Worm (Caenorhabditis elegans) whole organism, young adult: Measurements from ENCODE around the gene F56D2.3.

Experiments used
- B0261.1 ChIP-seq: sonication (generic microtip); optimal IDR thresholded peaks from 2 replicates; lab custom pipeline; 2016; ENCODE audit warnings: mild to moderate bottlenecking, missing genetic modification characterization, moderate library complexity, missing compliant biosample characterization
- C06A6.2 ChIP-seq: fragments of 200-800 bp; sonication (Bioruptor generic); conservative IDR thresholded peaks from 2 replicates; pipeline ENCODE4 v1.3.6; 2022; ENCODE audit warnings: missing genetic modification characterization, missing compliant biosample characterization
- F33H1.4 ChIP-seq: fragments of 200-800 bp; sonication (Bioruptor generic); IDR thresholded peaks from 2 replicates; pipeline ENCODE4 v1.3.6; 2022; ENCODE audit warnings: missing genetic modification reagents, missing genetic modification characterization, missing compliant biosample characterization
- F57A8.1 ChIP-seq: fragments of 200-800 bp; sonication (Bioruptor generic); optimal IDR thresholded peaks from 2 replicates; lab custom pipeline; 2018; ENCODE audit warnings: mild to moderate bottlenecking, missing genetic modification characterization, moderate library complexity, missing compliant biosample characterization
- K11D2.4 ChIP-seq: fragments of 200-800 bp; sonication (Bioruptor generic); IDR thresholded peaks from 2 replicates; pipeline ENCODE4 v1.3.6; 2022; ENCODE audit warnings: missing genetic modification reagents, missing genetic modification characterization, missing compliant biosample characterization
- T07F8.4 ChIP-seq: sonication (generic microtip); optimal IDR thresholded peaks from 2 replicates; lab custom pipeline; 2016; ENCODE audit warnings: mild to moderate bottlenecking, missing genetic modification characterization, moderate library complexity, missing compliant biosample characterization
- Y53F4B.3 ChIP-seq: fragments of 200-800 bp; sonication (Bioruptor generic); IDR thresholded peaks from 2 replicates; pipeline ENCODE4 v1.3.6; 2022; ENCODE audit warnings: missing genetic modification reagents, missing genetic modification characterization, missing compliant biosample characterization
- Y56A3A.18 ChIP-seq: fragments of 200-800 bp; sonication (Bioruptor generic); IDR thresholded peaks from 2 replicates; pipeline ENCODE4 v1.3.6; 2022; ENCODE audit warnings: missing genetic modification reagents, missing genetic modification characterization, missing compliant biosample characterization
- akir-1 ChIP-seq: fragments of 200-800 bp; sonication (Bioruptor generic); optimal IDR thresholded peaks from 2 replicates; lab custom pipeline; 2018; ENCODE audit warnings: mild to moderate bottlenecking, missing genetic modification characterization, moderate library complexity, missing compliant biosample characterization
- ama-1 ChIP-seq, 3 experiments: fragments of 150-350 bp in 1 of 3; sonication (generic microtip) in 2 of 3; optimal IDR thresholded peaks; 2 replicates each; lab custom pipeline; 2014 to 2018; ENCODE audit warnings: missing biosample characterization in 2 of 3, missing genetic modification characterization in 2 of 3, missing genetic modification reagents in 2 of 3
- attf-3 ChIP-seq: fragments of 200-800 bp; sonication (Bioruptor generic); conservative IDR thresholded peaks from 2 replicates; pipeline ENCODE4 v1.3.6; 2022; ENCODE audit warnings: missing genetic modification reagents, missing genetic modification characterization, missing compliant biosample characterization
- bed-1 ChIP-seq: fragments of 200-800 bp; sonication (Bioruptor generic); IDR thresholded peaks from 2 replicates; pipeline ENCODE4 v1.3.6; 2022; ENCODE audit warnings: missing genetic modification reagents, missing genetic modification characterization, missing compliant biosample characterization
- ceh-100 ChIP-seq: fragments of 200-800 bp; sonication (Bioruptor generic); IDR thresholded peaks from 2 replicates; pipeline ENCODE4 v1.3.6; 2022; ENCODE audit warnings: missing genetic modification reagents, missing genetic modification characterization, missing compliant biosample characterization
- ceh-27 ChIP-seq: fragments of 200-800 bp; sonication (Bioruptor generic); optimal IDR thresholded peaks from 2 replicates; lab custom pipeline; 2018; ENCODE audit warnings: mild to moderate bottlenecking, missing genetic modification characterization, moderate library complexity, missing compliant biosample characterization
- ceh-79 ChIP-seq: sonication (generic microtip); optimal IDR thresholded peaks from 2 replicates; lab custom pipeline; 2017; ENCODE audit warnings: mild to moderate bottlenecking, missing genetic modification characterization, missing compliant biosample characterization
- dox-1 ChIP-seq: fragments of 200-800 bp; sonication (Bioruptor generic); IDR thresholded peaks from 2 replicates; pipeline ENCODE4 v1.3.6; 2022; ENCODE audit warnings: missing genetic modification reagents, missing genetic modification characterization, missing compliant biosample characterization
- dpl-1 ChIP-seq: fragments of 150-350 bp; optimal IDR thresholded peaks from 2 replicates; lab custom pipeline; 2014; ENCODE audit warnings: missing biosample characterization, missing genetic modification reagents, missing genetic modification characterization
- efl-1 ChIP-seq: fragments of 150-350 bp; optimal IDR thresholded peaks from 2 replicates; lab custom pipeline; 2014; ENCODE audit warnings: missing biosample characterization, missing genetic modification reagents, missing genetic modification characterization
- egl-44 ChIP-seq: fragments of 200-800 bp; sonication (Bioruptor generic); IDR thresholded peaks from 2 replicates; pipeline ENCODE4 v1.3.6; 2022; ENCODE audit warnings: missing genetic modification reagents, missing genetic modification characterization, missing compliant biosample characterization
- gei-17 ChIP-seq: fragments of 200-800 bp; sonication (Bioruptor generic); optimal IDR thresholded peaks from 2 replicates; lab custom pipeline; 2018; ENCODE audit warnings: mild to moderate bottlenecking, missing genetic modification characterization, missing compliant biosample characterization
- hmg-1.2 ChIP-seq: fragments of 200-800 bp; sonication (Bioruptor generic); IDR thresholded peaks from 2 replicates; pipeline ENCODE4 v1.3.6; 2022; ENCODE audit warnings: missing genetic modification reagents, missing genetic modification characterization, missing compliant biosample characterization
- hmg-20 ChIP-seq: fragments of 200-800 bp; sonication (Bioruptor generic); IDR thresholded peaks from 2 replicates; pipeline ENCODE4 v1.3.6; 2022; ENCODE audit warnings: missing genetic modification reagents, missing genetic modification characterization, missing compliant biosample characterization
- hrde-1 ChIP-seq: sonication (generic microtip); optimal IDR thresholded peaks from 2 replicates; lab custom pipeline; 2016; ENCODE audit warnings: missing genetic modification characterization, mild to moderate bottlenecking, missing compliant biosample characterization, moderate library complexity, missing genotype, missing genetic modification reagents, borderline replicate concordance
- let-526 ChIP-seq: fragments of 200-800 bp; sonication (Bioruptor generic); IDR thresholded peaks from 2 replicates; pipeline ENCODE4 v1.3.6; 2022; ENCODE audit warnings: missing genetic modification reagents, missing genetic modification characterization, missing compliant biosample characterization
- lin-40 ChIP-seq: sonication (generic microtip); optimal IDR thresholded peaks from 2 replicates; lab custom pipeline; 2016; ENCODE audit warnings: missing genetic modification characterization, mild to moderate bottlenecking, missing compliant biosample characterization, missing genotype, missing genetic modification reagents
- lsl-1 ChIP-seq: fragments of 200-800 bp; sonication (Bioruptor generic); optimal IDR thresholded peaks from 2 replicates; lab custom pipeline; 2018; ENCODE audit warnings: mild to moderate bottlenecking, missing genetic modification characterization, moderate library complexity, missing compliant biosample characterization
- lsy-27 ChIP-seq: sonication (generic microtip); optimal IDR thresholded peaks from 2 replicates; lab custom pipeline; 2017; ENCODE audit warnings: missing genetic modification characterization, mild to moderate bottlenecking, missing compliant biosample characterization, antibody characterized with exemption, missing genotype, borderline replicate concordance; ENCODE audit not compliant: insufficient read depth
- madf-3 ChIP-seq: fragments of 200-800 bp; sonication (Bioruptor generic); IDR thresholded peaks from 2 replicates; pipeline ENCODE4 v1.3.6; 2022; ENCODE audit warnings: missing genetic modification reagents, missing genetic modification characterization, missing compliant biosample characterization
- madf-6 ChIP-seq: fragments of 200-800 bp; sonication (Bioruptor generic); IDR thresholded peaks from 2 replicates; pipeline ENCODE4 v1.3.6; 2022; ENCODE audit warnings: missing genetic modification reagents, missing genetic modification characterization, missing compliant biosample characterization
- madf-8 ChIP-seq: fragments of 200-800 bp; sonication (Bioruptor generic); conservative IDR thresholded peaks from 2 replicates; pipeline ENCODE4 v1.3.6; 2022; ENCODE audit warnings: missing genetic modification reagents, missing genetic modification characterization, missing compliant biosample characterization
- nfya-1 ChIP-seq: sonication (generic microtip); optimal IDR thresholded peaks from 2 replicates; lab custom pipeline; 2017; ENCODE audit warnings: antibody characterized with exemption, missing compliant biosample characterization, missing genetic modification characterization, borderline replicate concordance; ENCODE audit not compliant: insufficient read depth
- nfyb-1 ChIP-seq: fragments of 200-800 bp; sonication (Bioruptor generic); IDR thresholded peaks from 2 replicates; pipeline ENCODE4 v1.3.6; 2022; ENCODE audit warnings: missing genetic modification reagents, missing genetic modification characterization, missing compliant biosample characterization
- nhr-27 ChIP-seq: fragments of 200-800 bp; sonication (Bioruptor generic); optimal IDR thresholded peaks from 2 replicates; lab custom pipeline; 2018; ENCODE audit warnings: mild to moderate bottlenecking, missing genetic modification characterization, moderate library complexity, missing compliant biosample characterization
- sdz-38 ChIP-seq: sonication (generic microtip); optimal IDR thresholded peaks from 2 replicates; lab custom pipeline; 2016; ENCODE audit warnings: missing genotype, missing genetic modification characterization, missing compliant biosample characterization
- snpc-3.4 ChIP-seq: sonication (generic microtip); optimal IDR thresholded peaks from 2 replicates; lab custom pipeline; 2017; ENCODE audit warnings: missing genetic modification characterization, mild to moderate bottlenecking, missing compliant biosample characterization, antibody characterized with exemption, moderate library complexity, missing genotype, missing genetic modification reagents
- snpc-4 ChIP-seq, 5 experiments: fragments of 150-350 bp in 1 of 5; sonication (generic microtip) in 4 of 5; optimal IDR thresholded peaks; 2 replicates each; lab custom pipeline; 2014 to 2018; ENCODE audit warnings: missing genetic modification characterization in 5 of 5, missing biosample characterization in 3 of 5, antibody characterized with exemption in 2 of 5, mild to moderate bottlenecking in 2 of 5, missing compliant biosample characterization in 2 of 5, missing genotype in 2 of 5, moderate library complexity in 2 of 5, missing genetic modification reagents in 1 of 5
- unc-130 ChIP-seq: sonication (generic microtip); optimal IDR thresholded peaks from 2 replicates; lab custom pipeline; 2016; ENCODE audit warnings: missing genetic modification reagents, missing genetic modification characterization, missing compliant biosample characterization
- ztf-25 ChIP-seq: fragments of 200-800 bp; sonication (Bioruptor generic); IDR thresholded peaks from 2 replicates; pipeline ENCODE4 v1.3.6; 2022; ENCODE audit warnings: missing genetic modification reagents, missing genetic modification characterization, missing compliant biosample characterization

Gene F56D2.3

ce11 chrIII:5591668-5592149 lies 7.0 kb downstream of the F56D2.3 start, which contains the start of the genes ddx-15 and ucr-1 (continued):
- TF ChIP-seq akir-1 (GFP tag; lab: Kevin White, UChicago) (no peak), snpc-4 (GFP tag; optimal IDR thresholded peaks at IDR 0.05; lab: Kevin White, UChicago) (no peak), snpc-4 (tag; optimal IDR thresholded peaks at IDR 0.05; lab: Kevin White, UChicago) (peak in 2 of 4 experiments; percentile 1 to 45), F33H1.4 (GFP tag; lab: Robert Waterston, UW) (peak; percentile 96), egl-44 (GFP tag; lab: Robert Waterston, UW) (no peak), lsy-27 (tag; lab: Kevin White, UChicago) (no peak), K11D2.4 (no peak), unc-130 (no peak), lsl-1 (GFP tag; lab: Kevin White, UChicago) (peak; percentile 66), sdz-38 (tag; lab: Kevin White, UChicago) (no peak), F57A8.1 (GFP tag; lab: Kevin White, UChicago) (no peak), efl-1 (GFP tag; lab: Kevin White, UChicago) (peak; percentile 40), dpl-1 (GFP tag; lab: Kevin White, UChicago) (peak; percentile 53), madf-6 (GFP tag; lab: Robert Waterston, UW) (peak; percentile 79), ceh-100 (GFP tag; lab: Robert Waterston, UW) (no peak), nhr-27 (tag; lab: Kevin White, UChicago) (no peak), attf-3 (GFP tag; lab: Robert Waterston, UW) (peak; percentile 51; the same call in 1 of the 2 replicates), hmg-20 (GFP tag; lab: Robert Waterston, UW) (no peak), C06A6.2 (GFP tag; lab: Robert Waterston, UW) (no peak), B0261.1 (tag; lab: Kevin White, UChicago) (no peak), madf-8 (GFP tag; lab: Robert Waterston, UW) (peak; percentile 31; the same call in 1 of the 2 replicates), snpc-3.4 (tag; lab: Kevin White, UChicago) (peak; percentile 56), ceh-79 (no peak), hmg-1.2 (GFP tag; lab: Robert Waterston, UW) (peak; percentile 86), lin-40 (no peak), Y53F4B.3 (GFP tag; lab: Robert Waterston, UW) (no peak), let-526 (GFP tag; lab: Robert Waterston, UW) (no peak), nfyb-1 (no peak), ztf-25 (GFP tag; lab: Robert Waterston, UW) (no peak)

ce11 chrIII:5594350-5594749 lies 9.6 kb downstream of the F56D2.3 start:
- 0 out of 2 replicates have a peak, but pooled peaks have one; percentile 35 for TF ChIP-seq Y56A3A.18
- TF ChIP-seq dox-1: 0 out of 2 replicates have a peak, but pooled peaks have one; percentile 4
- TF ChIP-seq nfya-1 (tag; lab: Kevin White, UChicago): no peak
- TF ChIP-seq ama-1 (optimal IDR thresholded peaks at IDR 0.05; lab: Kevin White, UChicago): peak; percentile 48
- TF ChIP-seq ama-1 (GFP tag; optimal IDR thresholded peaks at IDR 0.05; lab: Kevin White, UChicago): no peak
- peak; percentile 33; the same call in 1 of the 2 replicates for TF ChIP-seq hmg-1.2 (GFP tag; lab: Robert Waterston, UW)
- no peak for TF ChIP-seq unc-130
- TF ChIP-seq bed-1 (GFP tag; lab: Robert Waterston, UW): no peak
- TF ChIP-seq dpl-1 (GFP tag; lab: Kevin White, UChicago): no peak
- TF ChIP-seq T07F8.4 (tag; lab: Kevin White, UChicago): no peak
- peak; percentile 38 for TF ChIP-seq hrde-1 (tag; lab: Kevin White, UChicago)
- no peak for TF ChIP-seq gei-17 (GFP tag; lab: Kevin White, UChicago)
- peak; percentile 52; the same call in 1 of the 2 replicates for TF ChIP-seq madf-3 (GFP tag; lab: Robert Waterston, UW)
- no peak for TF ChIP-seq ceh-27
